Fruit fly (Drosophila melanogaster): ENCODE measurements around the gene Strump.
A peak's percentile ranks its signal among the peaks of the same experiment; 100 is the strongest.

The Strump gene

dm6 chr3L:16165356-16166168 is 43.8 kb downstream of the Strump start (continued):
- TF ChIP-seq bsh (GFP tag; optimal IDR thresholded peaks at IDR 0.05) (no peak), CG17186 (GFP tag; optimal IDR thresholded peaks at IDR 0.05) (no peak), CG8281 (tag; optimal IDR thresholded peaks at IDR 0.05) (no peak), kay (GFP tag; optimal IDR thresholded peaks at IDR 0.05) (peak; percentile 43), CG3281 (GFP tag; optimal IDR thresholded peaks at IDR 0.05) (peak; percentile 49), CG18011 (GFP tag; optimal IDR thresholded peaks at IDR 0.05) (no peak), lola (GFP tag; optimal IDR thresholded peaks at IDR 0.05) (no peak), Side (GFP tag; optimal IDR thresholded peaks at IDR 0.05) (peak; percentile 22), Ada2b (GFP tag; IDR thresholded peaks at IDR 0.05) (peak; percentile 38), CG5245 (GFP tag; optimal IDR thresholded peaks at IDR 0.05) (no peak), dimm (GFP tag; IDR thresholded peaks at IDR 0.05) (no peak), Ets65A (GFP tag) (peak; percentile 89), repo (GFP tag; optimal IDR thresholded peaks at IDR 0.05) (no peak), Dip3 (GFP tag; optimal IDR thresholded peaks at IDR 0.05) (peak; percentile 66), lab (GFP tag; optimal IDR thresholded peaks at IDR 0.05) (peak; percentile 41), ind (GFP tag; optimal IDR thresholded peaks at IDR 0.05) (peak; percentile 56), eve (GFP tag; optimal IDR thresholded peaks at IDR 0.05) (peak in 1 of 2 experiments; percentile 2), CG9609 (GFP tag; optimal IDR thresholded peaks at IDR 0.05) (peak; percentile 17), CG14050 (GFP tag; IDR thresholded peaks at IDR 0.05) (no peak), ssp (GFP tag; IDR thresholded peaks at IDR 0.05) (no peak), dysf (GFP tag; IDR thresholded peaks at IDR 0.05) (peak; percentile 68), vfl (GFP tag; optimal IDR thresholded peaks at IDR 0.05) (peak; percentile 46), CG12104 (GFP tag; optimal IDR thresholded peaks at IDR 0.05) (peak; percentile 11), CG13287 (GFP tag; IDR thresholded peaks at IDR 0.05; ENCODE audit: partially characterized antibody) (no peak), CG10565 (GFP tag; optimal IDR thresholded peaks at IDR 0.05) (no peak), CG11560 (tag; IDR thresholded peaks at IDR 0.05) (no peak), CG14710 (tag; optimal IDR thresholded peaks at IDR 0.05) (no peak), CG9817 (tag; optimal IDR thresholded peaks at IDR 0.05) (peak; percentile 25), CG8924 (tag; optimal IDR thresholded peaks at IDR 0.05) (peak; percentile 36), CG2712 (tag; optimal IDR thresholded peaks at IDR 0.05) (peak; percentile 22), tup (GFP tag; optimal IDR thresholded peaks at IDR 0.05) (no peak), Rx (GFP tag; IDR thresholded peaks at IDR 0.05) (no peak), nau (GFP tag; optimal IDR thresholded peaks at IDR 0.05) (no peak), CG4820 (GFP tag; optimal IDR thresholded peaks at IDR 0.05) (peak; percentile 3), scrt (GFP tag; optimal IDR thresholded peaks at IDR 0.05) (no peak), CG1602 (GFP tag; optimal IDR thresholded peaks at IDR 0.05) (peak; percentile 31), tx (GFP tag; optimal IDR thresholded peaks at IDR 0.05) (peak; percentile 22), Rfx (GFP tag; IDR thresholded peaks at IDR 0.05) (peak; percentile 66; the same call in 1 of the 2 replicates), CG34224 (GFP tag; IDR thresholded peaks at IDR 0.05; ENCODE audit: partially characterized antibody) (no peak), CG15269 (tag; optimal IDR thresholded peaks at IDR 0.05) (peak; percentile 42), CG15696 (tag; optimal IDR thresholded peaks at IDR 0.05) (no peak), hkb (optimal IDR thresholded peaks at IDR 0.05) (no peak), hkb (GFP tag; IDR thresholded peaks at IDR 0.05) (0 out of 2 replicates have a peak, but pooled peaks have one; percentile 20), CG13894 (tag; optimal IDR thresholded peaks at IDR 0.05) (no peak), Six4 (GFP tag; optimal IDR thresholded peaks at IDR 0.05) (no peak), HmgD (GFP tag; optimal IDR thresholded peaks at IDR 0.05) (no peak), da (GFP tag; optimal IDR thresholded peaks at IDR 0.05) (no peak), CG1529 (GFP tag; optimal IDR thresholded peaks at IDR 0.05) (no peak), CG8359 (GFP tag; optimal IDR thresholded peaks at IDR 0.05; ENCODE audit: borderline replicate concordance) (no peak)
